Worm (Caenorhabditis elegans) whole organism, L3 larva: ENCODE data around the gene D2089.3.

Source experiments
- aly-2 ChIP-seq: fragments of 150-350 bp; optimal IDR thresholded peaks from 2 replicates; lab custom pipeline; 2014; ENCODE audit warnings: missing biosample characterization, missing genetic modification characterization
- elt-1 ChIP-seq: fragments of 150-350 bp; optimal IDR thresholded peaks from 2 replicates; lab custom pipeline; 2014; ENCODE audit warnings: missing biosample characterization, missing genetic modification characterization
- elt-3 ChIP-seq, 3 experiments: fragments of 150-350 bp in 1 of 3; sonication (generic microtip) in 2 of 3; optimal IDR thresholded peaks; 2 replicates in 2 of 3; 4 replicates in 1 of 3; lab custom pipeline; 2014 to 2017; ENCODE audit warnings: missing biosample characterization in 3 of 3, missing genetic modification characterization in 3 of 3
- fkh-2 ChIP-seq: fragments of 150-350 bp; optimal IDR thresholded peaks from 2 replicates; lab custom pipeline; 2014; ENCODE audit warnings: missing biosample characterization, missing genetic modification reagents, missing genetic modification characterization
- lsy-12 ChIP-seq: sonication (generic microtip); optimal IDR thresholded peaks from 2 replicates; lab custom pipeline; 2016; ENCODE audit warnings: mild to moderate bottlenecking, missing genetic modification characterization, missing compliant biosample characterization
- nhr-237 ChIP-seq: fragments of 150-350 bp; optimal IDR thresholded peaks from 2 replicates; lab custom pipeline; 2014; ENCODE audit warnings: missing biosample characterization, missing genetic modification characterization
- nhr-43 ChIP-seq: sonication (generic microtip); optimal IDR thresholded peaks from 2 replicates; lab custom pipeline; 2016; ENCODE audit warnings: mild to moderate bottlenecking, missing genetic modification characterization, missing compliant biosample characterization; ENCODE audit not compliant: poor library complexity, severe bottlenecking
- pha-4 ChIP-seq: fragments of 150-350 bp; optimal IDR thresholded peaks from 2 replicates; lab custom pipeline; 2014; ENCODE audit warnings: missing biosample characterization, missing genetic modification reagents, missing genetic modification characterization

ce11 chrII:10621965-10622364 lies 43.0 kb downstream of the D2089.3 start, which contains the start of gene cutl-9:
- TF ChIP-seq aly-2 (tag; lab: Kevin White, UChicago) (no peak), nhr-43 (tag; lab: Kevin White, UChicago) (no peak), nhr-237 (tag; lab: Kevin White, UChicago) (no peak), lsy-12 (tag; lab: Kevin White, UChicago) (no peak), pha-4 (tag; lab: Kevin White, UChicago) (no peak), elt-3 (tag; optimal IDR thresholded peaks at IDR 0.05; lab: Kevin White, UChicago) (no peak), fkh-2 (tag; lab: Kevin White, UChicago) (no peak), elt-1 (no peak)
